Fruit fly (Drosophila melanogaster) whole organism, wandering third instar larva: ENCODE results near the gene mRpS6.

ENCODE experiments used
- CG32264 ChIP-seq: fragments of 200-800 bp; sonication (Bioruptor generic); optimal IDR thresholded peaks from 2 replicates; lab custom pipeline; 2016; ENCODE audit warnings: missing biosample characterization, missing genetic modification characterization
- CG9705 ChIP-seq: fragments of 200-800 bp; sonication (Bioruptor generic); optimal IDR thresholded peaks from 2 replicates; lab custom pipeline; 2018; ENCODE audit warnings: missing biosample characterization, mild to moderate bottlenecking, missing genetic modification characterization
- CrebA ChIP-seq: fragments of 200-800 bp; sonication (Bioruptor generic); optimal IDR thresholded peaks from 2 replicates; lab custom pipeline; 2016; ENCODE audit warnings: missing biosample characterization, mild to moderate bottlenecking, missing genetic modification characterization, borderline replicate concordance
- Dfd ChIP-seq: fragments of >200 bp; optimal IDR thresholded peaks from 2 replicates; lab custom pipeline; 2017; ENCODE audit warnings: missing biosample characterization, missing genetic modification characterization
- Dif ChIP-seq: fragments of 200-275, 200-300 bp; sonication (Bioruptor generic); optimal IDR thresholded peaks from 2 replicates; lab custom pipeline; 2018; ENCODE audit warnings: missing biosample characterization, missing genetic modification characterization; ENCODE audit not compliant: partially characterized antibody
- GATAd ChIP-seq: sonication (Bioruptor generic); optimal IDR thresholded peaks from 2 replicates; lab custom pipeline; 2016; ENCODE audit warnings: missing biosample characterization, missing genetic modification characterization
- HLH106 ChIP-seq: fragments of 200-800 bp; optimal IDR thresholded peaks from 3 replicates; lab custom pipeline; 2019; ENCODE audit warnings: missing biosample characterization, mild to moderate bottlenecking, missing genetic modification characterization, moderate library complexity
- Hnf4 ChIP-seq: fragments of 200-800 bp; sonication (Bioruptor generic); optimal IDR thresholded peaks from 2 replicates; lab custom pipeline; 2016; ENCODE audit warnings: missing biosample characterization, mild to moderate bottlenecking, missing genetic modification characterization
- Hr78 ChIP-seq: fragments of >200 bp; optimal IDR thresholded peaks from 2 replicates; lab custom pipeline; 2017; ENCODE audit warnings: missing biosample characterization, missing genetic modification characterization
- Hr83 ChIP-seq: fragments of 200-300 bp; sonication (Bioruptor generic); optimal IDR thresholded peaks from 2 replicates; lab custom pipeline; 2016; ENCODE audit warnings: missing biosample characterization, mild to moderate bottlenecking, missing genetic modification characterization, moderate library complexity; ENCODE audit not compliant: poor library complexity, severe bottlenecking
- Jra ChIP-seq: sonication (Bioruptor generic); optimal IDR thresholded peaks from 2 replicates; lab custom pipeline; 2016; ENCODE audit warnings: missing biosample characterization, missing genetic modification characterization
- Myc ChIP-seq: fragments of >200 bp; optimal IDR thresholded peaks from 2 replicates; lab custom pipeline; 2017
- N ChIP-seq: fragments of >200 bp; optimal IDR thresholded peaks from 2 replicates; lab custom pipeline; 2018; ENCODE audit warnings: missing biosample characterization, missing external identifiers, missing genetic modification characterization
- OdsH ChIP-seq: fragments of 200-800 bp; sonication (Bioruptor generic); optimal IDR thresholded peaks from 2 replicates; lab custom pipeline; 2016; ENCODE audit warnings: missing biosample characterization, mild to moderate bottlenecking, missing genetic modification characterization
- Rel ChIP-seq, 2 experiments: fragments of 200-800 bp; sonication (Bioruptor generic) in 1 of 2; optimal IDR thresholded peaks; 2 replicates in 1 of 2; 3 replicates in 1 of 2; lab custom pipeline; 2016 to 2019; ENCODE audit warnings: mild to moderate bottlenecking in 2 of 2, missing biosample characterization in 2 of 2, missing genetic modification characterization in 2 of 2, moderate library complexity in 1 of 2
- Sp1 ChIP-seq: fragments of 200-800 bp; sonication (Bioruptor generic); optimal IDR thresholded peaks from 3 replicates; lab custom pipeline; 2019; ENCODE audit warnings: missing biosample characterization, mild to moderate bottlenecking, missing genetic modification characterization, moderate library complexity
- Vsx2 ChIP-seq: fragments of 200-300, 225-300 bp; sonication (Bioruptor generic); optimal IDR thresholded peaks from 2 replicates; lab custom pipeline; 2018; ENCODE audit warnings: missing biosample characterization, missing genetic modification characterization; ENCODE audit not compliant: partially characterized antibody
- br ChIP-seq: fragments of 200-800 bp; sonication (Bioruptor generic); optimal IDR thresholded peaks from 2 replicates; lab custom pipeline; 2016; ENCODE audit warnings: missing biosample characterization, missing genetic modification characterization
- brk ChIP-seq: fragments of 200-800 bp; sonication (Bioruptor generic); optimal IDR thresholded peaks from 2 replicates; lab custom pipeline; 2016; ENCODE audit warnings: missing biosample characterization, mild to moderate bottlenecking, missing genetic modification characterization
- dl ChIP-seq, 2 experiments: fragments of 175-275, 200-275 bp in 1 of 2; fragments of 200-275 bp in 1 of 2; sonication (Bioruptor generic); optimal IDR thresholded peaks; lab custom pipeline; 2018; ENCODE audit warnings: mild to moderate bottlenecking in 2 of 2, missing biosample characterization in 2 of 2, missing genetic modification characterization in 2 of 2, moderate library complexity in 2 of 2; ENCODE audit not compliant: partially characterized antibody in 2 of 2, insufficient read depth in 1 of 2
- dmrt93B ChIP-seq: fragments of 200-800 bp; sonication (Bioruptor generic); optimal IDR thresholded peaks from 2 replicates; lab custom pipeline; 2018; ENCODE audit warnings: missing biosample characterization, mild to moderate bottlenecking, missing genetic modification characterization
- dsf ChIP-seq: sonication (Bioruptor generic); optimal IDR thresholded peaks from 2 replicates; lab custom pipeline; 2016; ENCODE audit warnings: missing biosample characterization, missing genetic modification characterization, borderline replicate concordance
- ey ChIP-seq: fragments of 200-800 bp; sonication (Bioruptor generic); optimal IDR thresholded peaks from 2 replicates; lab custom pipeline; 2016; ENCODE audit warnings: missing biosample characterization, missing genetic modification characterization
- foxo ChIP-seq, 2 experiments: fragments of 200-800 bp; sonication (Bioruptor generic); optimal IDR thresholded peaks; 2 replicates in 1 of 2; 3 replicates in 1 of 2; lab custom pipeline; 2016 to 2017; ENCODE audit warnings: missing biosample characterization in 2 of 2, missing genetic modification characterization in 2 of 2
- fru ChIP-seq: fragments of 200-800 bp; sonication (Bioruptor generic); optimal IDR thresholded peaks from 3 replicates; lab custom pipeline; 2016; ENCODE audit warnings: missing biosample characterization, mild to moderate bottlenecking, missing genetic modification characterization
- h ChIP-seq: fragments of 200-800 bp; sonication (Bioruptor generic); optimal IDR thresholded peaks from 3 replicates; lab custom pipeline; 2016; ENCODE audit warnings: missing biosample characterization, mild to moderate bottlenecking, missing genetic modification characterization
- jim ChIP-seq: fragments of 175-275, 200-325 bp; sonication (Bioruptor generic); optimal IDR thresholded peaks from 2 replicates; lab custom pipeline; 2016; ENCODE audit warnings: missing biosample characterization, mild to moderate bottlenecking, missing genetic modification characterization
- lola ChIP-seq: fragments of >200 bp; optimal IDR thresholded peaks from 2 replicates; lab custom pipeline; 2017; ENCODE audit warnings: missing biosample characterization, missing genetic modification characterization
- pan ChIP-seq: fragments of >200 bp; optimal IDR thresholded peaks from 2 replicates; lab custom pipeline; 2017
- psq ChIP-seq: fragments of 200-800 bp; sonication (Bioruptor generic); optimal IDR thresholded peaks from 3 replicates; lab custom pipeline; 2017; ENCODE audit warnings: missing biosample characterization, mild to moderate bottlenecking, missing genetic modification characterization, moderate library complexity
- rgr ChIP-seq: fragments of 200-800 bp; sonication (Bioruptor generic); optimal IDR thresholded peaks from 3 replicates; lab custom pipeline; 2016; ENCODE audit warnings: missing biosample characterization, mild to moderate bottlenecking, missing genetic modification characterization
- sv ChIP-seq: fragments of 200-800 bp; sonication (Bioruptor generic); optimal IDR thresholded peaks from 3 replicates; lab custom pipeline; 2016; ENCODE audit warnings: missing biosample characterization, missing genetic modification characterization
- tai ChIP-seq: sonication (Bioruptor generic); optimal IDR thresholded peaks from 2 replicates; lab custom pipeline; 2016; ENCODE audit warnings: missing biosample characterization, missing genetic modification characterization
- usp ChIP-seq: fragments of >200 bp; optimal IDR thresholded peaks from 2 replicates; lab custom pipeline; 2017; ENCODE audit warnings: missing biosample characterization, missing genetic modification characterization
- woc ChIP-seq: sonication (Bioruptor generic); optimal IDR thresholded peaks from 2 replicates; lab custom pipeline; 2016; ENCODE audit warnings: missing biosample characterization, mild to moderate bottlenecking, missing genetic modification characterization

Gene mRpS6

DNA sequence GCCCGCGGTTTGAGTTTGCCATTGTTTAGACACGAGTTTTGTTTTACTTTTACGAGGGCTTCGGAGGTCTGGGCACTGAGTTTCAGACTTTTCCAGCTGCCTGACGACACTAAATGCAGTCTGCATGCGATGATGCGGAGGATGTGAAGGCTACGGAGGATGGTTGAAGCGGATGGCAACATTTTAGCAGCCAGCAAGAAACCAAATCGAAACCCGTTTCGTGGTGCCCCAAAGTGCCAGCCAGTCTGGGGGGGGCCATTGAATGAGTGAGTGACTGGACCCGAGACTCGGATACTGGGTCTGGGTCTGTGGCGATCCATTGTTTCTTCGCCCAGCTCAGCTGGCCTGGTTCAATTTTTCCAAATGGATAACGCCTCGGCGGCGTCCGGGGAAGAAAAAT is 15.0 kb upstream of the mRpS6 start:
- TF ChIP-seq HLH106 (tag; lab: Kevin White, UChicago) (no peak), Dif (GFP tag; lab: Kevin White, UChicago) (peak; percentile 36)

DNA sequence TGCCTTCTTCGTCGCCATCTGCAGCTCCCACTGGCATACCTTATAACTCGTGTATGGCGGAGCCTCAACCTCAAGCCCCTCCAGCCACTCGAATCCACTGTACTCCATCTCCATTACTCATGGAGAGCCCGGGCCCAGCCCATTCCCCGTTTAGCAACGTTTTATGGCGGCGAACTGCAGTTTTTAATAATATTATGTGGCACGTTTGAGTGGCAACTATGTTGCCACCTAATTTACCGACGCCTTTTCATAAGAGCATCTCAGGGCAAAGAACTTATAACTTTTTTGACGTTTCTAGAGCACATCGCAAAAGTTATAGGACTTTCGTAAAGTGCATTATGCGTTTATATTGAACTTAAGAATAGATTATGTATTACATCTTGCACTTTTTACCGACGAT is 12.3 kb upstream of the mRpS6 start:
- no peak for TF ChIP-seq CrebA (GFP tag; lab: Kevin White, UChicago)
- no peak for TF ChIP-seq dl (GFP tag; optimal IDR thresholded peaks at IDR 0.05; lab: Kevin White, UChicago; ENCODE audit: insufficient read depth in 1 of 2, partially characterized antibody in 2 of 2)
- TF ChIP-seq Rel (GFP tag; optimal IDR thresholded peaks at IDR 0.05; lab: Kevin White, UChicago), result no peak
- no peak for TF ChIP-seq Rel (tag; optimal IDR thresholded peaks at IDR 0.05; lab: Kevin White, UChicago)
- TF ChIP-seq sv (GFP tag; lab: Kevin White, UChicago), result no peak
- TF ChIP-seq Vsx2 (GFP tag; lab: Kevin White, UChicago), result no peak
- no peak for TF ChIP-seq tai (GFP tag; lab: Kevin White, UChicago)
- TF ChIP-seq psq (GFP tag; lab: Kevin White, UChicago), result no peak
- no peak for TF ChIP-seq Jra (GFP tag; lab: Kevin White, UChicago)
- no peak for TF ChIP-seq dsf (GFP tag; lab: Kevin White, UChicago)
- TF ChIP-seq OdsH (GFP tag; lab: Kevin White, UChicago), result no peak
- TF ChIP-seq CG32264 (GFP tag; lab: Kevin White, UChicago), result no peak
- no peak for TF ChIP-seq GATAd
- no peak for TF ChIP-seq fru (GFP tag; lab: Kevin White, UChicago)
- no peak for TF ChIP-seq Dif (GFP tag; lab: Kevin White, UChicago)
- no peak for TF ChIP-seq rgr (GFP tag; lab: Kevin White, UChicago)
- no peak for TF ChIP-seq CG9705
- TF ChIP-seq ey (GFP tag; lab: Kevin White, UChicago), result no peak

- TF ChIP-seq br (GFP tag; lab: Kevin White, UChicago) (no peak), woc (no peak), Myc (lab: Kevin White, UChicago) (no peak), CrebA (GFP tag; lab: Kevin White, UChicago) (no peak), Sp1 (no peak), Dfd (no peak), Vsx2 (GFP tag; lab: Kevin White, UChicago) (no peak), N (GFP tag; lab: Kevin White, UChicago) (no peak)
Observed at dm6 chr3L:4352649-4353048, 11.7 kb upstream of the mRpS6 start.

DNA sequence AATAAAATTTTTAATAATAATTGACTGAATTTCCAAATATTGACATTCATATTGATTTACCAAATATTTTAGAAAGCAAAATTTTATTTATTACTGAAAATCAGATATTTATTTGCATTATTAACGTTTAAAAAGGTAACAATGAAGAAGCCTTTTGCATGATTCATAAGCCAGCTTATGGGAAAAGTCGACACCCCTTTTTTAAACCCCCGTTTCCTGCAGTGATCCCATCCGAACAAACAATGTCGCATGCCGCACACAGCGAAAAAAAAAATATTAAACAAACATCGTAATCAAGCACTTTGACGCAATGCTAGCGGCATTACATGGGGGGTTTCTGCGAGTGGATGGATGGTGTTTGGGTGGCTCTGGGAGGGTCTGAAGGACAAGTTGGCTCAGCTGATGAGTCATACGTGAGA is 10.7 kb upstream of the mRpS6 start:
- TF ChIP-seq sv (GFP tag; lab: Kevin White, UChicago) (no peak), foxo (GFP tag; optimal IDR thresholded peaks at IDR 0.05; lab: Kevin White, UChicago) (peak in 1 of 2 experiments; percentile 39), rgr (GFP tag; lab: Kevin White, UChicago) (peak; percentile 35), dmrt93B (no peak), dsf (GFP tag; lab: Kevin White, UChicago) (no peak), psq (GFP tag; lab: Kevin White, UChicago) (peak; percentile 31), Hnf4 (GFP tag; lab: Kevin White, UChicago) (no peak), usp (GFP tag; lab: Kevin White, UChicago) (no peak), lola (GFP tag; lab: Kevin White, UChicago) (no peak), fru (GFP tag; lab: Kevin White, UChicago) (peak; percentile 44), Sp1 (peak; percentile 13), Hr78 (GFP tag; lab: Kevin White, UChicago) (no peak), Jra (GFP tag; lab: Kevin White, UChicago) (no peak), OdsH (GFP tag; lab: Kevin White, UChicago) (peak; percentile 4), HLH106 (tag; lab: Kevin White, UChicago) (peak; percentile 11), brk (GFP tag; lab: Kevin White, UChicago) (peak; percentile 14), Rel (GFP tag; optimal IDR thresholded peaks at IDR 0.05; lab: Kevin White, UChicago) (no peak), Rel (tag; optimal IDR thresholded peaks at IDR 0.05; lab: Kevin White, UChicago) (peak; percentile 13), h (GFP tag; lab: Kevin White, UChicago) (peak; percentile 54), CrebA (GFP tag; lab: Kevin White, UChicago) (no peak), GATAd (no peak), ey (GFP tag; lab: Kevin White, UChicago) (peak; percentile 4), woc (peak; percentile 7), Hr83 (GFP tag; lab: Kevin White, UChicago) (no peak), br (GFP tag; lab: Kevin White, UChicago) (peak; percentile 14), pan (lab: Kevin White, UChicago) (no peak), jim (no peak)
- TF ChIP-seq, all 38 proteins: peak for 13
